Fruit fly (Drosophila melanogaster) whole organism, pupa: Measurements from ENCODE around the gene Dus3.
A peak's percentile ranks its signal among the peaks of the same experiment; 100 is the strongest.

ENCODE experiments used
- CG10348 ChIP-seq: fragments of 200-800 bp; sonication (Bioruptor generic); IDR thresholded peaks from 2 replicates; pipeline ENCODE4 v1.3.6; 2022; ENCODE audit warnings: missing biosample characterization, missing genetic modification characterization
- CG12605 ChIP-seq: fragments of 200-800 bp; sonication (Bioruptor generic); IDR thresholded peaks from 2 replicates; pipeline ENCODE4 v1.3.6; 2022; ENCODE audit warnings: missing biosample characterization, missing genetic modification characterization
- CG13204 ChIP-seq: fragments of 200-800 bp; sonication (Bioruptor generic); optimal IDR thresholded peaks from 2 replicates; lab custom pipeline; 2018; ENCODE audit warnings: missing biosample characterization, mild to moderate bottlenecking, missing genetic modification characterization, moderate library complexity
- CG14655 ChIP-seq: fragments of 200-800 bp; sonication (Bioruptor generic); optimal IDR thresholded peaks from 3 replicates; lab custom pipeline; 2017; ENCODE audit warnings: mild to moderate bottlenecking, missing biosample characterization, missing genetic modification reagents, missing genetic modification characterization
- CG15710 ChIP-seq: fragments of 200-800 bp; sonication (Bioruptor generic); optimal IDR thresholded peaks from 2 replicates; lab custom pipeline; 2018; ENCODE audit warnings: missing biosample characterization, mild to moderate bottlenecking, missing genetic modification characterization, moderate library complexity
- CG17806 ChIP-seq: fragments of 200-800 bp; sonication (Bioruptor generic); optimal IDR thresholded peaks from 2 replicates; lab custom pipeline; 2018; ENCODE audit warnings: missing biosample characterization, mild to moderate bottlenecking, missing genetic modification characterization, moderate library complexity
- CG32121 ChIP-seq: fragments of 200-800 bp; sonication (Bioruptor generic); IDR thresholded peaks from 2 replicates; pipeline ENCODE4 v1.3.6; 2022; ENCODE audit warnings: missing biosample characterization, missing genetic modification characterization
- CG34367 ChIP-seq: fragments of 200-800 bp; sonication (Bioruptor generic); optimal IDR thresholded peaks from 2 replicates; lab custom pipeline; 2018; ENCODE audit warnings: missing biosample characterization, mild to moderate bottlenecking, missing genetic modification characterization
- CG4496 ChIP-seq: fragments of 200-800 bp; sonication (Bioruptor generic); IDR thresholded peaks from 3 replicates; pipeline ENCODE4 v1.3.6; 2022; ENCODE audit warnings: missing biosample characterization, missing genetic modification characterization
- CG8159 ChIP-seq: fragments of 200-800 bp; sonication (Bioruptor generic); optimal IDR thresholded peaks from 3 replicates; lab custom pipeline; 2018; ENCODE audit warnings: missing biosample characterization, mild to moderate bottlenecking, missing genetic modification characterization, moderate library complexity
- CG8301 ChIP-seq: fragments of 200-800 bp; sonication (Bioruptor generic); optimal IDR thresholded peaks from 2 replicates; lab custom pipeline; 2018; ENCODE audit warnings: missing biosample characterization, mild to moderate bottlenecking, missing genetic modification characterization
- CG9948 ChIP-seq: fragments of 200-800 bp; sonication (Bioruptor generic); optimal IDR thresholded peaks from 2 replicates; lab custom pipeline; 2018; ENCODE audit warnings: missing biosample characterization, mild to moderate bottlenecking, missing genetic modification characterization, moderate library complexity
- D1 ChIP-seq: fragments of 200-800 bp; sonication (Bioruptor generic); optimal IDR thresholded peaks from 2 replicates; lab custom pipeline; 2018; ENCODE audit warnings: missing biosample characterization, mild to moderate bottlenecking, missing genetic modification characterization, moderate library complexity
- EcR ChIP-seq: fragments of 200-800 bp; sonication (Bioruptor generic); optimal IDR thresholded peaks from 3 replicates; lab custom pipeline; 2019; ENCODE audit warnings: missing biosample characterization, missing genetic modification characterization, mild to moderate bottlenecking, moderate library complexity, missing genetic modification reagents
- Ets98B ChIP-seq: fragments of 200-800 bp; sonication (Bioruptor generic); IDR thresholded peaks from 2 replicates; pipeline ENCODE4 v1.3.6; 2022; ENCODE audit warnings: missing biosample characterization, missing genetic modification characterization
- Pif1A ChIP-seq: fragments of 200-800 bp; sonication (Bioruptor generic); optimal IDR thresholded peaks from 3 replicates; lab custom pipeline; 2016; ENCODE audit warnings: missing biosample characterization, missing genetic modification characterization
- Pif1B ChIP-seq: fragments of 200-800 bp; sonication (Bioruptor generic); optimal IDR thresholded peaks from 3 replicates; lab custom pipeline; 2016; ENCODE audit warnings: missing biosample characterization, missing genetic modification characterization
- Snoo ChIP-seq: fragments of 200-800 bp; sonication (Bioruptor generic); optimal IDR thresholded peaks from 3 replicates; lab custom pipeline; 2017; ENCODE audit warnings: missing biosample characterization, mild to moderate bottlenecking, missing genetic modification characterization, inconsistent platforms
- fd96Ca ChIP-seq: fragments of 200-800 bp; sonication (Bioruptor generic); IDR thresholded peaks from 3 replicates; pipeline ENCODE4 v1.3.6; 2022; ENCODE audit warnings: missing biosample characterization, missing genetic modification characterization
- gl ChIP-seq: fragments of 200-800 bp; sonication (Bioruptor generic); optimal IDR thresholded peaks from 2 replicates; lab custom pipeline; 2018; ENCODE audit warnings: missing biosample characterization, mild to moderate bottlenecking, missing genetic modification characterization
- rn ChIP-seq: fragments of 200-800 bp; sonication (Bioruptor generic); IDR thresholded peaks from 2 replicates; pipeline ENCODE4 v1.3.6; 2022; ENCODE audit warnings: missing biosample characterization, missing genetic modification characterization

Dus3 gene

DNA sequence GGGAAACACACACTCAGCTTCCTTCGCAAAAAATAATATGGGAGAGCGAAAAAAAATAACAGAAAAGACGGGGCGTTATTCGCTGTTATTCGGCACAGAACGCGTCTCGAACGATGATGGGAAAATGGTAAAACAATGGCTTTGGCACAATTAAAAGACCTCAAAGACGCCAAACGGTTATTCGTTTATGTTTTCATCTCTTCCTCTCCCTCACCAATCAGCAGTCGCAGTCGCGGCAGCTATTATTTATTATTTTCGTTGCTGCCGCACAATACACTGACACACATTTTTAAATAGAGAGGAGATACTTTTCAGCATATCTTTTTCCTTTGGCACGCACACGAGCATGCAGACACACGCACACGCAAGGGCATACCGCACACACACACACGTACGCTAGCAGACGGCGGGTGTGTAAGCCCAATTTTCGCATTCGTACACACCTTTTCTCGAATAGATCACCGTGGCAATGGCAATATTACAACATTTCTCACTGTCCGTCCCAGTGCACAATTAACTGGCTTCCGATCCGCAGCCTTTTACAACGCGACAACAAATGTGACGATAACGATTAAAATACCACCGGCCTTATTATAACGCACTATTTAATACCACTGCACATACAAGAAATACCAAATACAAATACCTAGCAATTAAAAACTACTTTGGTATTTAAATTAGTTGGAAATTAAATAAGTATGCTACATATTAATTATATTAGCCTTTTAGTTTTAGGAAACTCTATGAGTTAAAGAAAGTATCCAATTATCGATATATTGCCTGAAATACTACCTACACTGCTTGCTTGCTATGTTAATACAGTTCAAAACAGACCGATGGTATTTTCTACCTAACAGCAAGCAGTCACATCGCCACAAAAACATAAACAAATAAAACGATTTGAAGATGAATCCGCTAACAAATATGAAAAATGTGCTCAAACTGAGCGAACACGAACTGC, 32.9 kb downstream of the Dus3 start, which contains the start of the genes CdGAPr and CG10466:
TSS of gene CdGAPr (minus strand) at position 562 of the 961 bp plus-strand sequence.
TSS of gene CG10466 (plus strand) at position 784 of the 961 bp plus-strand sequence.
- TF ChIP-seq CG4496 (GFP tag; lab: Robert Waterston, UW) (peak; percentile 41; the same call in 2 of the 3 replicates), CG9948 (tag; lab: Kevin White, UChicago) (no peak)

dm6 chr2L:19795320-19796110, 36.8 kb downstream of the Dus3 start:
- TF ChIP-seq CG32121 (GFP tag; lab: Robert Waterston, UW) (no peak), CG17806 (no peak), CG12605 (GFP tag; lab: Robert Waterston, UW) (no peak), Snoo (tag; lab: Kevin White, UChicago) (peak; percentile 17), CG13204 (GFP tag; lab: Kevin White, UChicago) (no peak), D1 (tag; lab: Kevin White, UChicago) (peak; percentile 40), gl (tag; lab: Kevin White, UChicago) (no peak), EcR (GFP tag; lab: Kevin White, UChicago) (peak; percentile 98), CG14655 (GFP tag; lab: Kevin White, UChicago) (peak; percentile 29), CG9948 (tag; lab: Kevin White, UChicago) (no peak), rn (GFP tag; lab: Robert Waterston, UW) (no peak), CG8159 (tag; lab: Kevin White, UChicago) (peak; percentile 27), CG8301 (tag; lab: Kevin White, UChicago) (no peak), CG15710 (tag; lab: Kevin White, UChicago) (peak; percentile 15), CG10348 (GFP tag; lab: Robert Waterston, UW) (no peak), CG34367 (tag; lab: Kevin White, UChicago) (no peak), fd96Ca (GFP tag; lab: Robert Waterston, UW) (peak; percentile 58), CG4496 (GFP tag; lab: Robert Waterston, UW) (peak; percentile 26; the same call in 1 of the 3 replicates), Pif1B (GFP tag; lab: Kevin White, UChicago) (peak; percentile 16), Ets98B (no peak; the same call in 1 of the 2 replicates), Pif1A (GFP tag; lab: Kevin White, UChicago) (peak; percentile 13)

DNA sequence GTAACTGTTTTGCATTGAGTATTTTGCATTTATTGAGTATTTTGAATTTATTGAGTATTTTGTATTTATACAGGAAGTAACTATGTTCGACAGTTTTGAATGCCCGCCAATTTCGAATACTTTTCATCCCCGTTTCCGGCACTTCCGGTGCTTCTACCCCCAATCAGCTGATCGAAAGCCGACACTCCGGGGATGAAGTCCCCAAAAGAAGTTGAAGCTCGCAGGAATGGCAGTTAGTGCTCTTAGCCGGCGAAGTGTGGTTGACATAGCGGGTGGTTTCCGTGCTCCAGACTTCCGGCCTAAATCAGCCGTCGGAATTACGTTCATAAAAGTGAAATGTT, 37.4 kb downstream of the Dus3 start, which contains the start of gene sick:
TSS of gene sick (plus strand) at position 255 of the 341 bp plus-strand sequence.
- TF ChIP-seq CG10348 (GFP tag; lab: Robert Waterston, UW) (no peak), CG14655 (GFP tag; lab: Kevin White, UChicago) (no peak), CG8159 (tag; lab: Kevin White, UChicago) (no peak), CG9948 (tag; lab: Kevin White, UChicago) (no peak), CG13204 (GFP tag; lab: Kevin White, UChicago) (no peak), CG4496 (GFP tag; lab: Robert Waterston, UW) (no peak)

DNA sequence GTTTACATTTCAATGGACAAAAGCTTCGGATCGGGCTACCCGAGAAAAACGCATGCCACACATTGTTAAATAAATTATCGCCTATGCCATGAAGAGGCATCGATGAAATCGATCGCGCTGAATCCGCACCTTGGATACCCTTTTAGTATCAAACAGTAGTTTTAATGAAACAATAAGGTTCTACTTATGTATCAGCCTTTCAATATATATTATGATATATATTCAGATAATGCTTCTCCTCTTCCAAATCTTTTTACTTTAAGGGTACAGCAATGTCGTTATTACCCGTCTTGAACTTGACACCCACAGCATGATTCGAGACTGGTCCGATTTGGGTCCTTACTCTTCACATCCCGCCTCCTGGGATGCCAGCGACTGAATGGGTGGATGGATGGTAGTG, 41.3 kb downstream of the Dus3 start:
- TF ChIP-seq Pif1A (GFP tag; lab: Kevin White, UChicago) (no peak), CG15710 (tag; lab: Kevin White, UChicago) (peak; percentile 45), fd96Ca (GFP tag; lab: Robert Waterston, UW) (no peak), CG9948 (tag; lab: Kevin White, UChicago) (peak; percentile 20), CG8301 (tag; lab: Kevin White, UChicago) (no peak), D1 (tag; lab: Kevin White, UChicago) (no peak), CG13204 (GFP tag; lab: Kevin White, UChicago) (no peak), CG17806 (peak; percentile 30), CG32121 (GFP tag; lab: Robert Waterston, UW) (no peak), CG34367 (tag; lab: Kevin White, UChicago) (no peak), CG8159 (tag; lab: Kevin White, UChicago) (peak; percentile 56), CG14655 (GFP tag; lab: Kevin White, UChicago) (no peak), Snoo (tag; lab: Kevin White, UChicago) (no peak), CG10348 (GFP tag; lab: Robert Waterston, UW) (no peak), CG4496 (GFP tag; lab: Robert Waterston, UW) (no peak), EcR (GFP tag; lab: Kevin White, UChicago) (no peak), Ets98B (no peak), CG12605 (GFP tag; lab: Robert Waterston, UW) (no peak), gl (tag; lab: Kevin White, UChicago) (no peak), Pif1B (GFP tag; lab: Kevin White, UChicago) (no peak), rn (GFP tag; lab: Robert Waterston, UW) (no peak)

DNA sequence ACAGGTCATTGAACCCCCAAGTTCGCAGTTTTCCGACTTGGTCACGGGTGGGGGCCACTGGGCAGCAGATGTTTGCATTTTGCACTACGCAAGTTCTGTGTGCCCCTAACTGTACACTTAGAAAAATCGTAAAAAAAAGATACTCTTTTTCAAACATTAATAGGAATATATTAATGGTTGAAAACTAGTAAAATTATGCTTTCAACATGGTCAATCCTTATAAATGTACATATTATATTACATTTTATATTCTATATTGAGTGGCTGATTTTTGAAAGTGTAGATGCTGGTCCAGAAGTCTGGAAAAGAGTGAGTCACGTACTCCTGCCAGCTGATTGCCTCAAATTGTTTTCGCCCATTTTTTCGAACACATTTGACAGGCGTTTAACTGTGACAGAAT, 42.0 kb downstream of the Dus3 start:
- TF ChIP-seq D1 (tag; lab: Kevin White, UChicago) (no peak), Pif1A (GFP tag; lab: Kevin White, UChicago) (no peak), CG8159 (tag; lab: Kevin White, UChicago) (peak; percentile 1), EcR (GFP tag; lab: Kevin White, UChicago) (no peak), gl (tag; lab: Kevin White, UChicago) (no peak), CG4496 (GFP tag; lab: Robert Waterston, UW) (no peak), CG8301 (tag; lab: Kevin White, UChicago) (no peak), CG13204 (GFP tag; lab: Kevin White, UChicago) (no peak)
